Worm (Caenorhabditis elegans) whole organism, L4 larva: ENCODE data around the gene comt-5.

Experiments used
- D1046.2 ChIP-seq: fragments of 200-800 bp; sonication (Bioruptor generic); IDR thresholded peaks from 2 replicates; pipeline ENCODE4 v1.3.6; 2022; ENCODE audit warnings: missing genetic modification characterization, missing compliant biosample characterization
- F10B5.3 ChIP-seq: sonication (generic microtip); optimal IDR thresholded peaks from 2 replicates; lab custom pipeline; 2016; ENCODE audit warnings: mild to moderate bottlenecking, missing genetic modification characterization, missing compliant biosample characterization
- F49E8.2 ChIP-seq: sonication (generic microtip); optimal IDR thresholded peaks from 2 replicates; lab custom pipeline; 2016; ENCODE audit warnings: missing compliant biosample characterization, mild to moderate bottlenecking, missing genetic modification characterization, borderline replicate concordance
- Y105C5A.15 ChIP-seq: fragments of 200-800 bp; sonication (Bioruptor generic); IDR thresholded peaks from 2 replicates; pipeline ENCODE4 v1.3.6; 2022; ENCODE audit warnings: missing genetic modification characterization, missing compliant biosample characterization
- Y5F2A.4 ChIP-seq: fragments of 200-800 bp; sonication (Bioruptor generic); optimal IDR thresholded peaks from 2 replicates; lab custom pipeline; 2018; ENCODE audit warnings: mild to moderate bottlenecking, missing genetic modification characterization, missing compliant biosample characterization
- aha-1 ChIP-seq: fragments of 150-350 bp; peaks from one replicate; lab custom pipeline; 2014; ENCODE audit warnings: missing biosample characterization, missing genetic modification characterization
- ama-1 ChIP-seq: fragments of 150-350 bp; optimal IDR thresholded peaks from 2 replicates; lab custom pipeline; 2014; ENCODE audit warnings: inconsistent platforms, mixed read lengths
- arid-1 ChIP-seq: fragments of 200-800 bp; sonication (Bioruptor generic); conservative IDR thresholded peaks from 2 replicates; pipeline ENCODE4 v1.3.6; 2022; ENCODE audit warnings: missing genetic modification reagents, missing genetic modification characterization, missing compliant biosample characterization
- ceh-44 ChIP-seq: fragments of 200-800 bp; sonication (Bioruptor generic); IDR thresholded peaks from 2 replicates; pipeline ENCODE4 v1.3.6; 2022; ENCODE audit warnings: missing genetic modification reagents, missing genetic modification characterization, missing compliant biosample characterization
- ctbp-1 ChIP-seq: fragments of 200-800 bp; sonication (Bioruptor generic); IDR thresholded peaks from 2 replicates; pipeline ENCODE4 v1.3.6; 2022; ENCODE audit warnings: missing genetic modification reagents, missing genetic modification characterization, missing compliant biosample characterization
- daf-8 ChIP-seq: fragments of 200-800 bp; sonication (Bioruptor generic); IDR thresholded peaks from 2 replicates; pipeline ENCODE4 v1.3.6; 2022; ENCODE audit warnings: missing genetic modification characterization, missing compliant biosample characterization
- dmd-6 ChIP-seq: fragments of 200-800 bp; sonication (Bioruptor generic); IDR thresholded peaks from 2 replicates; pipeline ENCODE4 v1.3.6; 2022; ENCODE audit warnings: missing genetic modification reagents, missing genetic modification characterization, missing compliant biosample characterization
- dmd-8 ChIP-seq: fragments of 200-800 bp; sonication (Bioruptor generic); IDR thresholded peaks from 2 replicates; pipeline ENCODE4 v1.3.6; 2022; ENCODE audit warnings: missing genetic modification characterization, missing compliant biosample characterization
- dpl-1 ChIP-seq: fragments of 150-350 bp; optimal IDR thresholded peaks from 2 replicates; lab custom pipeline; 2014; ENCODE audit warnings: missing biosample characterization, missing genetic modification reagents, missing genetic modification characterization
- egl-43 ChIP-seq: fragments of 200-800 bp; sonication (Bioruptor generic); IDR thresholded peaks from 2 replicates; pipeline ENCODE4 v1.3.6; 2022; ENCODE audit warnings: missing genetic modification reagents, missing genetic modification characterization, missing compliant biosample characterization
- fos-1 ChIP-seq: fragments of 150-350 bp; optimal IDR thresholded peaks from 2 replicates; lab custom pipeline; 2014; ENCODE audit warnings: missing biosample characterization, missing genetic modification characterization
- hlh-11 ChIP-seq: fragments of 200-800 bp; sonication (Bioruptor generic); optimal IDR thresholded peaks from 2 replicates; lab custom pipeline; 2018; ENCODE audit warnings: mild to moderate bottlenecking, missing genetic modification characterization, missing compliant biosample characterization
- hlh-30 ChIP-seq: sonication (generic microtip); optimal IDR thresholded peaks from 2 replicates; lab custom pipeline; 2017; ENCODE audit warnings: antibody characterized with exemption, mild to moderate bottlenecking, missing genetic modification characterization, missing compliant biosample characterization; ENCODE audit not compliant: insufficient read depth
- lim-7 ChIP-seq: fragments of 200-800 bp; sonication (Bioruptor generic); IDR thresholded peaks from 2 replicates; pipeline ENCODE4 v1.3.6; 2022; ENCODE audit warnings: missing genetic modification characterization, missing compliant biosample characterization
- lin-38 ChIP-seq: fragments of 200-800 bp; sonication (Bioruptor generic); IDR thresholded peaks from 2 replicates; pipeline ENCODE4 v1.3.6; 2022; ENCODE audit warnings: missing genetic modification reagents, missing genetic modification characterization, missing compliant biosample characterization
- lsy-2 ChIP-seq, 2 experiments: fragments of 150-350 bp in 1 of 2; sonication (generic microtip) in 1 of 2; optimal IDR thresholded peaks; 2 replicates each; lab custom pipeline; 2014 to 2017; ENCODE audit warnings: missing biosample characterization in 2 of 2, missing genetic modification characterization in 2 of 2
- mdt-29 ChIP-seq: fragments of 200-800 bp; sonication (Bioruptor generic); IDR thresholded peaks from 2 replicates; pipeline ENCODE4 v1.3.6; 2022; ENCODE audit warnings: missing genetic modification reagents, missing genetic modification characterization, missing compliant biosample characterization
- mxl-2 ChIP-seq: fragments of 200-800 bp; sonication (Bioruptor generic); conservative IDR thresholded peaks from 2 replicates; pipeline ENCODE4 v1.3.6; 2022; ENCODE audit warnings: missing genetic modification reagents, missing genetic modification characterization, missing compliant biosample characterization
- mxl-3 ChIP-seq: fragments of 200-800 bp; sonication (Bioruptor generic); optimal IDR thresholded peaks from 2 replicates; lab custom pipeline; 2018; ENCODE audit warnings: mild to moderate bottlenecking, missing genetic modification characterization, missing compliant biosample characterization
- nhr-11 ChIP-seq: fragments of 150-350 bp; optimal IDR thresholded peaks from 2 replicates; lab custom pipeline; 2014; ENCODE audit warnings: missing biosample characterization, missing genetic modification characterization
- nhr-111 ChIP-seq: fragments of 200-800 bp; sonication (Bioruptor generic); optimal IDR thresholded peaks from 2 replicates; lab custom pipeline; 2018; ENCODE audit warnings: mild to moderate bottlenecking, missing genetic modification characterization, missing compliant biosample characterization
- nhr-237 ChIP-seq: sonication (generic microtip); optimal IDR thresholded peaks from 2 replicates; lab custom pipeline; 2017; ENCODE audit warnings: missing biosample characterization, missing genetic modification characterization
- nhr-48 ChIP-seq: sonication (generic microtip); optimal IDR thresholded peaks from 2 replicates; lab custom pipeline; 2016; ENCODE audit warnings: mild to moderate bottlenecking, missing genetic modification characterization, missing compliant biosample characterization
- pha-4 ChIP-seq, 2 experiments: fragments of 150-350 bp in 1 of 2; fragments of 200-800 bp in 1 of 2; sonication (Bioruptor generic) in 1 of 2; IDR thresholded peaks in 1 of 2; optimal IDR thresholded peaks in 1 of 2; 2 replicates each; pipeline versions ENCODE4 v1.3.6 to Lab custom; 2014 to 2022; ENCODE audit warnings: missing genetic modification characterization in 2 of 2, missing genetic modification reagents in 2 of 2, missing biosample characterization in 1 of 2, missing compliant biosample characterization in 1 of 2
- php-3 ChIP-seq: fragments of 200-800 bp; sonication (Bioruptor generic); IDR thresholded peaks from 2 replicates; pipeline ENCODE4 v1.3.6; 2022; ENCODE audit warnings: missing genetic modification reagents, missing genetic modification characterization, missing compliant biosample characterization
- rbr-2 ChIP-seq: sonication (generic microtip); optimal IDR thresholded peaks from 2 replicates; lab custom pipeline; 2016; ENCODE audit warnings: missing genotype, missing genetic modification characterization, missing compliant biosample characterization
- saeg-2 ChIP-seq: fragments of 200-800 bp; sonication (Bioruptor generic); IDR thresholded peaks from 2 replicates; pipeline ENCODE4 v1.3.6; 2022; ENCODE audit warnings: missing genetic modification reagents, missing genetic modification characterization, missing compliant biosample characterization
- set-16 ChIP-seq: fragments of 200-800 bp; sonication (Bioruptor generic); IDR thresholded peaks from 2 replicates; pipeline ENCODE4 v1.3.6; 2022; ENCODE audit warnings: missing genetic modification reagents, missing genetic modification characterization, missing compliant biosample characterization
- skn-1 ChIP-seq: fragments of 150-350 bp; optimal IDR thresholded peaks from 2 replicates; lab custom pipeline; 2014; ENCODE audit warnings: missing biosample characterization, missing genetic modification characterization
- snpc-4 ChIP-seq: fragments of 150-350 bp; optimal IDR thresholded peaks from 2 replicates; lab custom pipeline; 2014; ENCODE audit warnings: missing biosample characterization, missing genetic modification characterization
- tra-1 ChIP-seq: fragments of 200-800 bp; sonication (Bioruptor generic); IDR thresholded peaks from 2 replicates; pipeline ENCODE4 v1.3.6; 2022; ENCODE audit warnings: missing genetic modification reagents, missing genetic modification characterization, missing compliant biosample characterization
- vab-7 ChIP-seq: fragments of 200-800 bp; sonication (Bioruptor generic); IDR thresholded peaks from 2 replicates; pipeline ENCODE4 v1.3.6; 2022; ENCODE audit warnings: missing genetic modification reagents, missing genetic modification characterization, missing compliant biosample characterization
- zfp-3 ChIP-seq: fragments of 200-800 bp; sonication (Bioruptor generic); conservative IDR thresholded peaks from 2 replicates; pipeline ENCODE4 v1.3.6; 2022; ENCODE audit warnings: missing genetic modification reagents, missing genetic modification characterization, missing compliant biosample characterization
- ztf-7 ChIP-seq: fragments of 150-350 bp; optimal IDR thresholded peaks from 2 replicates; lab custom pipeline; 2014; ENCODE audit warnings: missing biosample characterization, missing genetic modification characterization

The comt-5 gene

ce11 chrV:2081269-2081668 is 27.9 kb upstream of the comt-5 start:
- no peak for TF ChIP-seq ztf-7 (tag; lab: Kevin White, UChicago)
- no peak for TF ChIP-seq rbr-2 (tag; lab: Kevin White, UChicago)
- peak; percentile 68 for TF ChIP-seq aha-1 (tag; lab: Kevin White, UChicago)

ce11 chrV:2076043-2076442 is 22.6 kb upstream of the comt-5 start:
- TF ChIP-seq saeg-2 (GFP tag; lab: Robert Waterston, UW) (no peak), hlh-11 (tag; lab: Kevin White, UChicago) (peak; percentile 73), dmd-6 (GFP tag; lab: Robert Waterston, UW) (peak; percentile 20; the same call in 1 of the 2 replicates), hlh-30 (tag; lab: Kevin White, UChicago) (peak; percentile 54), mxl-3 (GFP tag; lab: Kevin White, UChicago) (peak; percentile 32), nhr-11 (tag; lab: Kevin White, UChicago) (peak; percentile 43), zfp-3 (GFP tag; lab: Robert Waterston, UW) (no peak)

DNA sequence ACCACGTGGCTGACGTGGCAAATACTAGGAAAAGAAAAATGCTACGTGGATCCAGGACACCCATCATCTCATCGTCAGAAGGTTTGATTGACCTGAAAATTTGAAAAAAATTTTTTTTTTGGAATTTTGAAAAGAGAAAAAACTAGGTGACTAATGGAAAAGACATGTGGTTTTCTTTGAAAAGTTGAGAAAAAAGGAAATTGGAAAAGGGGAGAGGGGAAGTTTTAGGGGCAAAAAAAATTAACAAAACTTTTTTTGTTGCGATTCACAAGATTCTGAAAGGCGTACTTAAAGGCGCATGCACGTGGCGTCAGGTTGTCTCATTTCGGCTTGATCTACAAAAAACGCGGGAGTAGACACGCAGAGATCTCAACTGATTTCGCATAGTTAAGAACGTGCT is 19.4 kb upstream of the comt-5 start, which contains the start of gene Y40B10A.9:
Y40B10A.9 (minus strand) TSS at position 101 of the 400 bp plus-strand sequence.
- TF ChIP-seq F49E8.2 (tag; lab: Kevin White, UChicago) (no peak), skn-1 (tag; lab: Kevin White, UChicago) (no peak), F10B5.3 (tag; lab: Kevin White, UChicago) (no peak), arid-1 (GFP tag; lab: Robert Waterston, UW) (no peak), pha-4 (GFP tag; IDR thresholded peaks at IDR 0.05; lab: Robert Waterston, UW) (no peak), pha-4 (tag; optimal IDR thresholded peaks at IDR 0.05; lab: Kevin White, UChicago) (no peak), aha-1 (tag; lab: Kevin White, UChicago) (no peak), mxl-2 (GFP tag; lab: Robert Waterston, UW) (no peak), fos-1 (tag; lab: Kevin White, UChicago) (no peak), Y105C5A.15 (no peak), ama-1 (lab: Kevin White, UChicago) (no peak), nhr-111 (GFP tag; lab: Kevin White, UChicago) (no peak)

DNA sequence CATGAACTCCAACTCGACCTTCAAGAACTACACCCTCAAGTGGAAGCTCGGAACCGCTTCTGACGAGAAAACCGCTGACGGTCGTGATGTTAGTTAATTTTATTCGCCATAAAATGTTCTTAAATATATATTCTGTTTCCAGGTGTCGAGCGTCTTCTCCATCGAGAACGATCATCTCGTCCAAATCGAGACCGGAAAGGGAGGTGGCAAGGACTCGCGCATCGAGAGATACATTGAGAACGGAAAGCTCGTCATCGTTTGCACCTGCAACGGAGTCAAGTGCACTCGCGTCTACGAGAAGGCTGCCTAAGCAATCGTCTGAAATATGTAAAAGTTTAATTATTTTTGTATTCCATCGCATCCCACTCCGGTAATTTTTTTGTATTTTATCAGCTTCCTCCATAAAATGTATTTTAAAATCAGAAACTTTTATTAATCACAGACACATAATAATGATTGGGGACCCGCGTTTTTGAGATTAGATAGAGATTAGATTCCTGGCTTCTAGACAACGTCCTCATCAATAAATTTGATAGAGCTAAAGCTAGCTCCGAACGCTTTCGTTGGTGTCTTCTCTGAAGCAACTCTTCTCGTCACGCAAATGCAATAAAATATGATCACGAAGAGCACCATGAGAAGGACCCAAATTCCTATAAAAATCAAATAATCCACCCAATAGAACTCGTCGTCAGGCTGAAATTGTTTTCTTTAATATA is 15.5 kb upstream of the comt-5 start:
- TF ChIP-seq aha-1 (tag; lab: Kevin White, UChicago): peak; percentile 67
- peak; percentile 12; the same call in 1 of the 2 replicates for TF ChIP-seq lin-38 (GFP tag; lab: Robert Waterston, UW)
- no peak for TF ChIP-seq vab-7 (GFP tag; lab: Robert Waterston, UW)
- TF ChIP-seq set-16 (GFP tag; lab: Robert Waterston, UW): peak; percentile 16; the same call in 1 of the 2 replicates
- peak; percentile 17 for TF ChIP-seq F49E8.2 (tag; lab: Kevin White, UChicago)
- peak; percentile 14; the same call in 1 of the 2 replicates for TF ChIP-seq pha-4 (GFP tag; IDR thresholded peaks at IDR 0.05; lab: Robert Waterston, UW)
- TF ChIP-seq pha-4 (tag; optimal IDR thresholded peaks at IDR 0.05; lab: Kevin White, UChicago): no peak
- 0 out of 2 replicates have a peak, but pooled peaks have one; percentile 28 for TF ChIP-seq dmd-8 (GFP tag; lab: Robert Waterston, UW)
- no peak for TF ChIP-seq ceh-44 (GFP tag; lab: Robert Waterston, UW)

- TF ChIP-seq Y5F2A.4 (GFP tag; lab: Kevin White, UChicago): no peak
- no peak for TF ChIP-seq daf-8 (GFP tag; lab: Robert Waterston, UW)
- peak; percentile 25; the same call in 1 of the 2 replicates for TF ChIP-seq mdt-29 (GFP tag; lab: Robert Waterston, UW)
- peak; percentile 92 for TF ChIP-seq mxl-3 (GFP tag; lab: Kevin White, UChicago)
- TF ChIP-seq D1046.2 (GFP tag; lab: Robert Waterston, UW): 0 out of 2 replicates have a peak, but pooled peaks have one; percentile 16
- no peak for TF ChIP-seq snpc-4 (tag; lab: Kevin White, UChicago)
- TF ChIP-seq nhr-237 (tag; lab: Kevin White, UChicago): no peak
- no peak for TF ChIP-seq nhr-48
- peak; percentile 47; the same call in 1 of the 2 replicates for TF ChIP-seq egl-43 (GFP tag; lab: Robert Waterston, UW)
- no peak for TF ChIP-seq tra-1 (GFP tag; lab: Robert Waterston, UW)
- 0 out of 2 replicates have a peak, but pooled peaks have one; percentile 9 for TF ChIP-seq arid-1 (GFP tag; lab: Robert Waterston, UW)
- peak; percentile 17 for TF ChIP-seq dpl-1 (GFP tag; lab: Kevin White, UChicago)
- peak in 1 of 2 experiments; percentile 47 for TF ChIP-seq lsy-2 (tag; optimal IDR thresholded peaks at IDR 0.05; lab: Kevin White, UChicago)
- TF ChIP-seq nhr-111 (GFP tag; lab: Kevin White, UChicago): no peak
- 0 out of 2 replicates have a peak, but pooled peaks have one; percentile 30 for TF ChIP-seq php-3
- peak; percentile 58 for TF ChIP-seq set-16 (GFP tag; lab: Robert Waterston, UW)
- peak; percentile 66; the same call in 1 of the 2 replicates for TF ChIP-seq lim-7
- TF ChIP-seq hlh-11 (tag; lab: Kevin White, UChicago): peak; percentile 73
- peak; percentile 46; the same call in 1 of the 2 replicates for TF ChIP-seq ctbp-1 (GFP tag; lab: Robert Waterston, UW)
These were observed 14.6 kb upstream of the comt-5 start, which contains the start of gene lbp-9 for ce11 chrV:2067985-2068499. Gene lbp-9 (plus strand): TSS chrV:2068449.
